Fruit fly (Drosophila melanogaster) whole organism, embryonic: ENCODE data around the gene Gr93d.

Experiments
- Ada2b ChIP-seq: fragments of 200-800 bp; sonication (Bioruptor generic); IDR thresholded peaks from 2 replicates; pipeline ENCODE4 v1.3.6; 2022; ENCODE audit warnings: missing biosample characterization, missing genetic modification characterization
- Bgb ChIP-seq: fragments of 200-800 bp; sonication (Bioruptor generic); IDR thresholded peaks from 2 replicates; pipeline ENCODE4 v1.3.6; 2022; ENCODE audit warnings: missing biosample characterization, missing genetic modification characterization; ENCODE audit not compliant: partially characterized antibody
- Blimp-1 ChIP-seq: fragments of 200-800 bp; sonication (Bioruptor generic); optimal IDR thresholded peaks from 3 replicates; lab custom pipeline; 2018; ENCODE audit warnings: missing biosample characterization, missing genetic modification characterization, mild to moderate bottlenecking, moderate library complexity, missing genetic modification reagents
- CG10267 ChIP-seq: fragments of 200-800 bp; sonication (Bioruptor generic); optimal IDR thresholded peaks from 2 replicates; lab custom pipeline; 2018; ENCODE audit warnings: missing biosample characterization, mild to moderate bottlenecking, missing genetic modification characterization, moderate library complexity
- CG11247 ChIP-seq: fragments of 200-800 bp; sonication (Bioruptor generic); IDR thresholded peaks from 2 replicates; pipeline ENCODE4 v1.3.6; 2022; ENCODE audit warnings: missing biosample characterization, missing genetic modification characterization
- CG11560 ChIP-seq: fragments of 200-800 bp; sonication (Bioruptor generic); IDR thresholded peaks from 3 replicates; pipeline ENCODE4 v1.3.6; 2022; ENCODE audit warnings: missing biosample characterization, missing genetic modification characterization
- CG14050 ChIP-seq: fragments of 200-800 bp; sonication (Bioruptor generic); IDR thresholded peaks from 3 replicates; pipeline ENCODE4 v1.3.6; 2022; ENCODE audit warnings: missing biosample characterization, missing genetic modification characterization
- CG14441 ChIP-seq: fragments of 200-800 bp; sonication (Bioruptor generic); IDR thresholded peaks from 2 replicates; pipeline ENCODE4 v1.3.6; 2022; ENCODE audit warnings: missing biosample characterization, missing genetic modification characterization
- CG15601 ChIP-seq: fragments of 200-800 bp; sonication (Bioruptor generic); optimal IDR thresholded peaks from 3 replicates; lab custom pipeline; 2019; ENCODE audit warnings: missing biosample characterization, mild to moderate bottlenecking, missing genetic modification characterization, moderate library complexity
- CG17361 ChIP-seq: fragments of 200-800 bp; sonication (Bioruptor generic); IDR thresholded peaks from 3 replicates; pipeline ENCODE4 v1.3.6; 2022; ENCODE audit warnings: missing biosample characterization, missing genetic modification characterization
- CG1792 ChIP-seq: fragments of 200-800 bp; sonication (Bioruptor generic); optimal IDR thresholded peaks from 2 replicates; lab custom pipeline; 2016; ENCODE audit warnings: missing biosample characterization, missing genetic modification characterization
- CG18262 ChIP-seq: fragments of 200-800 bp; optimal IDR thresholded peaks from 3 replicates; lab custom pipeline; 2019; ENCODE audit warnings: missing biosample characterization, mild to moderate bottlenecking, missing genetic modification characterization, moderate library complexity
- CG2120 ChIP-seq: fragments of 200-800 bp; sonication (Bioruptor generic); optimal IDR thresholded peaks from 3 replicates; lab custom pipeline; 2016; ENCODE audit warnings: missing biosample characterization, missing genetic modification characterization
- CG2712 ChIP-seq: fragments of 200-800 bp; optimal IDR thresholded peaks from 3 replicates; lab custom pipeline; 2019; ENCODE audit warnings: missing biosample characterization, mild to moderate bottlenecking, missing genetic modification characterization, moderate library complexity
- CG31441 ChIP-seq: fragments of 200-800 bp; sonication (Bioruptor generic); IDR thresholded peaks from 2 replicates; pipeline ENCODE4 v1.3.6; 2022; ENCODE audit warnings: missing biosample characterization, missing genetic modification characterization
- CG32767 ChIP-seq: fragments of 200-800 bp; sonication (Bioruptor generic); IDR thresholded peaks from 2 replicates; pipeline ENCODE4 v1.3.6; 2022; ENCODE audit warnings: missing biosample characterization, missing genetic modification characterization
- CG3281 ChIP-seq: fragments of 200-800 bp; sonication (Bioruptor generic); optimal IDR thresholded peaks from 3 replicates; lab custom pipeline; 2017; ENCODE audit warnings: missing biosample characterization, mild to moderate bottlenecking, missing genetic modification characterization
- CG4328 ChIP-seq: fragments of 200-800 bp; sonication (Bioruptor generic); optimal IDR thresholded peaks from 3 replicates; lab custom pipeline; 2017; ENCODE audit warnings: missing biosample characterization, missing genetic modification reagents, missing genetic modification characterization
- CG8281 ChIP-seq: fragments of 200-800 bp; sonication (Bioruptor generic); optimal IDR thresholded peaks from 2 replicates; lab custom pipeline; 2018; ENCODE audit warnings: missing biosample characterization, mild to moderate bottlenecking, missing genetic modification characterization, moderate library complexity
- CG9609 ChIP-seq: fragments of 200-800 bp; sonication (Bioruptor generic); optimal IDR thresholded peaks from 3 replicates; lab custom pipeline; 2016; ENCODE audit warnings: missing biosample characterization, missing genetic modification characterization
- CrebB ChIP-seq: fragments of 200-800 bp; sonication (Bioruptor generic); optimal IDR thresholded peaks from 3 replicates; lab custom pipeline; 2018; ENCODE audit warnings: missing biosample characterization, mild to moderate bottlenecking, missing genetic modification characterization
- D19A ChIP-seq: fragments of 200-800 bp; optimal IDR thresholded peaks from 3 replicates; lab custom pipeline; 2019; ENCODE audit warnings: missing biosample characterization, mild to moderate bottlenecking, missing genetic modification characterization, moderate library complexity
- Dip2 ChIP-seq: fragments of 200-800 bp; sonication (Bioruptor generic); IDR thresholded peaks from 2 replicates; pipeline ENCODE4 v1.3.6; 2022; ENCODE audit warnings: missing biosample characterization, missing genetic modification characterization
- Dip3 ChIP-seq: fragments of 200-800 bp; sonication (Bioruptor generic); optimal IDR thresholded peaks from 3 replicates; lab custom pipeline; 2016; ENCODE audit warnings: missing biosample characterization, missing genetic modification characterization
- Dll ChIP-seq: fragments of 200-800 bp; sonication (Bioruptor generic); IDR thresholded peaks from 4 replicates; pipeline ENCODE4 v1.3.6; 2022; ENCODE audit warnings: missing biosample characterization, missing genetic modification characterization; ENCODE audit not compliant: partially characterized antibody
- Doc2 ChIP-seq: fragments of 200-800 bp; sonication (Bioruptor generic); IDR thresholded peaks from 2 replicates; pipeline ENCODE4 v1.3.6; 2022; ENCODE audit warnings: missing biosample characterization, missing genetic modification characterization
- Hmr ChIP-seq: fragments of 200-800 bp; sonication (Bioruptor generic); optimal IDR thresholded peaks from 3 replicates; lab custom pipeline; 2017; ENCODE audit warnings: mild to moderate bottlenecking, missing biosample characterization, missing genetic modification reagents, missing genetic modification characterization
- Hr3 ChIP-seq: fragments of 200-800 bp; sonication (Bioruptor generic); optimal IDR thresholded peaks from 3 replicates; lab custom pipeline; 2016; ENCODE audit warnings: missing biosample characterization, missing genetic modification characterization
- MTF-1 ChIP-seq: fragments of 200-800 bp; sonication (Bioruptor generic); optimal IDR thresholded peaks from 2 replicates; lab custom pipeline; 2018; ENCODE audit warnings: missing biosample characterization, mild to moderate bottlenecking, missing genetic modification characterization, borderline replicate concordance
- Mad ChIP-seq: fragments of 200-800 bp; sonication (Bioruptor generic); optimal IDR thresholded peaks from 2 replicates; lab custom pipeline; 2016; ENCODE audit warnings: missing biosample characterization, missing genetic modification characterization
- Opbp ChIP-seq: fragments of 200-800 bp; sonication (Bioruptor generic); IDR thresholded peaks from 3 replicates; pipeline ENCODE4 v1.3.6; 2022; ENCODE audit warnings: missing biosample characterization, missing genetic modification characterization; ENCODE audit not compliant: partially characterized antibody
- Rx ChIP-seq: fragments of 200-800 bp; sonication (Bioruptor generic); IDR thresholded peaks from 2 replicates; pipeline ENCODE4 v1.3.6; 2022; ENCODE audit warnings: missing biosample characterization, missing genetic modification characterization
- TFAM ChIP-seq: fragments of 200-800 bp; sonication (Bioruptor generic); optimal IDR thresholded peaks from 2 replicates; lab custom pipeline; 2017; ENCODE audit warnings: missing biosample characterization, missing genetic modification characterization, inconsistent platforms
- Trl ChIP-seq, 3 experiments: fragments of >200 bp in 2 of 3; fragments of 200-800 bp in 1 of 3; sonication (Bioruptor generic) in 1 of 3; optimal IDR thresholded peaks; 2 replicates in 1 of 3; 3 replicates in 2 of 3; lab custom pipeline; 2016 to 2017; ENCODE audit warnings: missing biosample characterization in 1 of 3, missing genetic modification characterization in 1 of 3
- YL-1 ChIP-seq: fragments of 200-800 bp; sonication (Bioruptor generic); optimal IDR thresholded peaks from 3 replicates; lab custom pipeline; 2017; ENCODE audit warnings: missing biosample characterization, mild to moderate bottlenecking, missing genetic modification characterization
- ci ChIP-seq: fragments of 200-800 bp; sonication (Bioruptor generic); IDR thresholded peaks from 3 replicates; pipeline ENCODE4 v1.3.6; 2022; ENCODE audit warnings: missing biosample characterization, missing genetic modification characterization
- crp ChIP-seq, 2 experiments: fragments of 200-800 bp; sonication (Bioruptor generic); optimal IDR thresholded peaks; 2 replicates in 1 of 2; 3 replicates in 1 of 2; lab custom pipeline; 2017; ENCODE audit warnings: missing biosample characterization in 2 of 2, missing genetic modification characterization in 2 of 2, mild to moderate bottlenecking in 1 of 2, moderate library complexity in 1 of 2
- disco-r ChIP-seq: fragments of 200-800 bp; sonication (Bioruptor generic); optimal IDR thresholded peaks from 2 replicates; lab custom pipeline; 2016; ENCODE audit warnings: missing biosample characterization, missing genetic modification characterization
- ems ChIP-seq: fragments of 200-800 bp; sonication (Bioruptor generic); optimal IDR thresholded peaks from 3 replicates; lab custom pipeline; 2016; ENCODE audit warnings: missing biosample characterization, missing genetic modification characterization
- fd3F ChIP-seq: fragments of 200-800 bp; sonication (Bioruptor generic); optimal IDR thresholded peaks from 2 replicates; lab custom pipeline; 2018; ENCODE audit warnings: missing biosample characterization, mild to moderate bottlenecking, missing genetic modification characterization, moderate library complexity
- hkb ChIP-seq, 2 experiments: fragments of 200-800 bp in 1 of 2; fragments of >200 bp in 1 of 2; sonication (Bioruptor generic) in 1 of 2; IDR thresholded peaks in 1 of 2; optimal IDR thresholded peaks in 1 of 2; 2 replicates each; pipeline versions ENCODE4 v1.3.6 to Lab custom; 2017 to 2022; ENCODE audit warnings: missing biosample characterization in 1 of 2, missing genetic modification characterization in 1 of 2
- ind ChIP-seq: fragments of 200-800 bp; sonication (Bioruptor generic); optimal IDR thresholded peaks from 3 replicates; lab custom pipeline; 2016; ENCODE audit warnings: missing biosample characterization, missing genetic modification characterization
- kah ChIP-seq: fragments of 200-800 bp; sonication (Bioruptor generic); optimal IDR thresholded peaks from 2 replicates; lab custom pipeline; 2018; ENCODE audit warnings: missing biosample characterization, mild to moderate bottlenecking, missing genetic modification characterization
- klu ChIP-seq: fragments of 200-800 bp; sonication (Bioruptor generic); IDR thresholded peaks from 2 replicates; pipeline ENCODE4 v1.3.6; 2022; ENCODE audit warnings: missing biosample characterization, missing genetic modification characterization
- luna ChIP-seq: fragments of 200-800 bp; sonication (Bioruptor generic); optimal IDR thresholded peaks from 2 replicates; lab custom pipeline; 2016; ENCODE audit warnings: missing biosample characterization, missing genetic modification characterization
- mld ChIP-seq: fragments of 200-800 bp; sonication (Bioruptor generic); IDR thresholded peaks from 3 replicates; pipeline ENCODE4 v1.3.6; 2022; ENCODE audit warnings: missing biosample characterization, missing genetic modification characterization; ENCODE audit not compliant: partially characterized antibody
- otp ChIP-seq: fragments of 200-800 bp; sonication (Bioruptor generic); IDR thresholded peaks from 3 replicates; pipeline ENCODE4, ENCODE4 v1.3.6; 2022; ENCODE audit warnings: missing biosample characterization, missing genetic modification characterization
- schlank ChIP-seq: fragments of 200-800 bp; sonication (Bioruptor generic); optimal IDR thresholded peaks from 2 replicates; lab custom pipeline; 2018; ENCODE audit warnings: missing biosample characterization, mild to moderate bottlenecking, missing genetic modification characterization
- ssp ChIP-seq: fragments of 200-800 bp; sonication (Bioruptor generic); IDR thresholded peaks from 2 replicates; pipeline ENCODE4 v1.3.6; 2022; ENCODE audit warnings: missing biosample characterization, missing genetic modification characterization
- toy ChIP-seq: fragments of 200-800 bp; sonication (Bioruptor generic); IDR thresholded peaks from 2 replicates; pipeline ENCODE4 v1.3.6; 2022; ENCODE audit warnings: missing biosample characterization, missing genetic modification characterization
- trem ChIP-seq: fragments of 200-800 bp; optimal IDR thresholded peaks from 3 replicates; lab custom pipeline; 2019; ENCODE audit warnings: missing biosample characterization, mild to moderate bottlenecking, missing genetic modification characterization, moderate library complexity

The Gr93d gene

dm6 chr3R:21830303-21830707 lies 16.2 kb downstream of the Gr93d start (continued):
- peak; percentile 42 for TF ChIP-seq trem (tag; lab: Kevin White, UChicago)
- TF ChIP-seq YL-1 (GFP tag; lab: Kevin White, UChicago), result no peak
- peak; percentile 72 for TF ChIP-seq CG2712
- TF ChIP-seq luna (GFP tag; lab: Kevin White, UChicago), result no peak
- TF ChIP-seq CG15601 (tag; lab: Kevin White, UChicago), result peak; percentile 21
- no peak for TF ChIP-seq CG4328 (GFP tag; lab: Kevin White, UChicago)
- TF ChIP-seq CG9609, result no peak
- peak; percentile 60 for TF ChIP-seq Blimp-1
- no peak for TF ChIP-seq CG11247
- TF ChIP-seq MTF-1 (GFP tag; lab: Kevin White, UChicago), result no peak
- no peak for TF ChIP-seq CG11560
- TF ChIP-seq crp (GFP tag; optimal IDR thresholded peaks at IDR 0.05; lab: Kevin White, UChicago), result no peak
- TF ChIP-seq mld (GFP tag; lab: Robert Waterston, UW), result no peak
- no peak for TF ChIP-seq CrebB (tag; lab: Kevin White, UChicago)
- TF ChIP-seq ci (GFP tag; lab: Robert Waterston, UW), result no peak
- TF ChIP-seq CG2120 (GFP tag; lab: Kevin White, UChicago), result no peak
- no peak for TF ChIP-seq CG8281 (tag; lab: Kevin White, UChicago)
- peak; percentile 45 for TF ChIP-seq D19A (tag; lab: Kevin White, UChicago)
- no peak for TF ChIP-seq hkb (optimal IDR thresholded peaks at IDR 0.05; lab: Kevin White, UChicago)
- TF ChIP-seq hkb (GFP tag; IDR thresholded peaks at IDR 0.05; lab: Robert Waterston, UW), result no peak
- no peak for TF ChIP-seq Opbp
- no peak for TF ChIP-seq ssp (GFP tag; lab: Robert Waterston, UW)
- TF ChIP-seq Trl (optimal IDR thresholded peaks at IDR 0.05; lab: Kevin White, UChicago), result no peak
- no peak for TF ChIP-seq Trl (GFP tag; optimal IDR thresholded peaks at IDR 0.05; lab: Kevin White, UChicago)
- TF ChIP-seq Doc2 (GFP tag; lab: Robert Waterston, UW), result no peak
- no peak for TF ChIP-seq schlank (tag; lab: Kevin White, UChicago)
- TF ChIP-seq CG10267 (tag; lab: Kevin White, UChicago), result peak; percentile 54
- TF ChIP-seq fd3F (GFP tag; lab: Kevin White, UChicago), result no peak
- TF ChIP-seq CG18262 (tag; lab: Kevin White, UChicago), result peak; percentile 80
- TF ChIP-seq CG14050, result no peak
- no peak for TF ChIP-seq Hmr (GFP tag; lab: Kevin White, UChicago)
- TF ChIP-seq Mad (GFP tag; lab: Kevin White, UChicago), result no peak
- no peak for TF ChIP-seq Dll (GFP tag; lab: Robert Waterston, UW)
- TF ChIP-seq ind (GFP tag; lab: Kevin White, UChicago), result no peak
- TF ChIP-seq ems, result no peak
- no peak for TF ChIP-seq TFAM (GFP tag; lab: Kevin White, UChicago)
- no peak for TF ChIP-seq Rx (GFP tag; lab: Robert Waterston, UW)
- peak; percentile 76 for TF ChIP-seq CG17361 (GFP tag; lab: Robert Waterston, UW)
- no peak for TF ChIP-seq otp (GFP tag; lab: Robert Waterston, UW)
- no peak for TF ChIP-seq CG3281 (GFP tag; lab: Kevin White, UChicago)
- peak; percentile 18 for TF ChIP-seq Hr3 (GFP tag; lab: Kevin White, UChicago)
- TF ChIP-seq klu (GFP tag; lab: Robert Waterston, UW), result no peak
- TF ChIP-seq Ada2b (GFP tag; lab: Robert Waterston, UW), result no peak
- TF ChIP-seq kah, result no peak
- 0 out of 2 replicates have a peak, but pooled peaks have one; percentile 48 for TF ChIP-seq CG31441 (GFP tag; lab: Robert Waterston, UW)
- TF ChIP-seq Dip2 (GFP tag; lab: Robert Waterston, UW), result no peak
- TF ChIP-seq toy (GFP tag; lab: Robert Waterston, UW), result no peak
- TF ChIP-seq Bgb (GFP tag; lab: Robert Waterston, UW), result no peak
- no peak for TF ChIP-seq disco-r (GFP tag; lab: Kevin White, UChicago)
- TF ChIP-seq CG1792 (GFP tag; lab: Kevin White, UChicago), result no peak
- TF ChIP-seq Dip3 (GFP tag; lab: Kevin White, UChicago), result no peak
- no peak for TF ChIP-seq CG32767 (GFP tag; lab: Robert Waterston, UW)
- no peak for TF ChIP-seq CG14441 (GFP tag; lab: Robert Waterston, UW)
